Fruit fly (Drosophila melanogaster) whole organism, adult: ENCODE data around the gene mRpS14.
A peak's percentile ranks its signal among the peaks of the same experiment; 100 is the strongest.

ENCODE experiments used
- CG11617 ChIP-seq: fragments of 200-800 bp; sonication (Bioruptor generic); optimal IDR thresholded peaks from 2 replicates; lab custom pipeline; 2017; ENCODE audit warnings: mild to moderate bottlenecking, missing biosample characterization, missing genetic modification reagents, missing genetic modification characterization
- CG12768 ChIP-seq: fragments of 200-800 bp; sonication (Bioruptor generic); optimal IDR thresholded peaks from 2 replicates; lab custom pipeline; 2017; ENCODE audit warnings: missing biosample characterization, missing genetic modification characterization, mild to moderate bottlenecking, moderate library complexity, missing genetic modification reagents
- CG14711 ChIP-seq: fragments of 200-800 bp; sonication (Bioruptor generic); optimal IDR thresholded peaks from 2 replicates; lab custom pipeline; 2018; ENCODE audit warnings: missing biosample characterization, mild to moderate bottlenecking, missing genetic modification characterization, moderate library complexity
- CG1620 ChIP-seq: fragments of 200-800 bp; sonication (Bioruptor generic); optimal IDR thresholded peaks from 2 replicates; lab custom pipeline; 2016; ENCODE audit warnings: missing biosample characterization, missing genetic modification characterization
- CG33017 ChIP-seq: fragments of 200-800 bp; sonication (Bioruptor generic); optimal IDR thresholded peaks from 2 replicates; lab custom pipeline; 2018; ENCODE audit warnings: missing biosample characterization, mild to moderate bottlenecking, missing genetic modification characterization, moderate library complexity
- CG5204 ChIP-seq: fragments of 200-800 bp; sonication (Bioruptor generic); optimal IDR thresholded peaks from 2 replicates; lab custom pipeline; 2016; ENCODE audit warnings: missing biosample characterization, missing genetic modification characterization
- CG7045 ChIP-seq: fragments of 200-800 bp; sonication (Bioruptor generic); optimal IDR thresholded peaks from 2 replicates; lab custom pipeline; 2017; ENCODE audit warnings: missing biosample characterization, mild to moderate bottlenecking, missing genetic modification characterization
- CG7101 ChIP-seq: fragments of 200-800 bp; sonication (Bioruptor generic); optimal IDR thresholded peaks from 2 replicates; lab custom pipeline; 2018; ENCODE audit warnings: missing biosample characterization, mild to moderate bottlenecking, missing genetic modification characterization, moderate library complexity
- Clk ChIP-seq: fragments of 200-800 bp; sonication (Bioruptor generic); optimal IDR thresholded peaks from 2 replicates; lab custom pipeline; 2017; ENCODE audit warnings: missing biosample characterization, missing genetic modification characterization
- Crg-1 ChIP-seq: fragments of 200-800 bp; sonication (Bioruptor generic); optimal IDR thresholded peaks from 2 replicates; lab custom pipeline; 2016; ENCODE audit warnings: missing biosample characterization, missing genetic modification characterization
- Hr96 ChIP-seq: fragments of 200-800 bp; sonication (Bioruptor generic); optimal IDR thresholded peaks from 2 replicates; lab custom pipeline; 2016; ENCODE audit warnings: missing biosample characterization, missing genetic modification characterization
- Mnt ChIP-seq: fragments of 200-800 bp; sonication (Bioruptor generic); optimal IDR thresholded peaks from 2 replicates; lab custom pipeline; 2016; ENCODE audit warnings: missing biosample characterization, mild to moderate bottlenecking, missing genetic modification characterization
- bab1 ChIP-seq: fragments of 200-800 bp; sonication (Bioruptor generic); optimal IDR thresholded peaks from 3 replicates; lab custom pipeline; 2019; ENCODE audit warnings: missing biosample characterization, mild to moderate bottlenecking, missing genetic modification characterization, moderate library complexity
- cic ChIP-seq: fragments of 200-800 bp; sonication (Bioruptor generic); optimal IDR thresholded peaks from 2 replicates; lab custom pipeline; 2017; ENCODE audit warnings: missing biosample characterization, mild to moderate bottlenecking, missing genetic modification characterization, moderate library complexity
- cnc ChIP-seq, 2 experiments: fragments of >200 bp; optimal IDR thresholded peaks; 2 replicates each; lab custom pipeline; 2017
- kay ChIP-seq: fragments of 200-800 bp; sonication (Bioruptor generic); peaks from one replicate; lab custom pipeline; 2016; ENCODE audit warnings: missing biosample characterization, missing genetic modification characterization, borderline replicate concordance
- ovo ChIP-seq: fragments of 200-800 bp; sonication (Bioruptor generic); optimal IDR thresholded peaks from 2 replicates; lab custom pipeline; 2016; ENCODE audit warnings: missing biosample characterization, missing genetic modification characterization
- pad ChIP-seq: fragments of 200-800 bp; sonication (Bioruptor generic); optimal IDR thresholded peaks from 3 replicates; lab custom pipeline; 2017; ENCODE audit warnings: missing biosample characterization, missing genetic modification characterization, mild to moderate bottlenecking, moderate library complexity, missing genetic modification reagents
- tj ChIP-seq: fragments of 200-800 bp; sonication (Bioruptor generic); optimal IDR thresholded peaks from 3 replicates; lab custom pipeline; 2017; ENCODE audit warnings: missing biosample characterization, mild to moderate bottlenecking, missing genetic modification characterization, moderate library complexity
- toe ChIP-seq: fragments of 200-800 bp; sonication (Bioruptor generic); optimal IDR thresholded peaks from 2 replicates; lab custom pipeline; 2016; ENCODE audit warnings: missing biosample characterization, missing genetic modification characterization

The mRpS14 gene

dm6 chrX:19479869-19480326, at the start of gene mRpS14, which contains the start of gene Naa15-16:
Gene mRpS14, minus strand, starts transcription at chrX:19480238.
Gene Naa15-16, plus strand, starts transcription at chrX:19479984.
- no peak for TF ChIP-seq CG5204
- peak; percentile 43 for TF ChIP-seq CG11617 (GFP tag; lab: Kevin White, UChicago)
- TF ChIP-seq cic (GFP tag; lab: Kevin White, UChicago) = peak; percentile 56
- TF ChIP-seq kay (GFP tag; lab: Kevin White, UChicago) = no peak
- TF ChIP-seq tj (GFP tag; lab: Kevin White, UChicago) = peak; percentile 71
- TF ChIP-seq Mnt (GFP tag; lab: Kevin White, UChicago) = peak; percentile 100
- peak; percentile 79 to 97 for TF ChIP-seq cnc (optimal IDR thresholded peaks at IDR 0.05; lab: Kevin White, UChicago)

DNA sequence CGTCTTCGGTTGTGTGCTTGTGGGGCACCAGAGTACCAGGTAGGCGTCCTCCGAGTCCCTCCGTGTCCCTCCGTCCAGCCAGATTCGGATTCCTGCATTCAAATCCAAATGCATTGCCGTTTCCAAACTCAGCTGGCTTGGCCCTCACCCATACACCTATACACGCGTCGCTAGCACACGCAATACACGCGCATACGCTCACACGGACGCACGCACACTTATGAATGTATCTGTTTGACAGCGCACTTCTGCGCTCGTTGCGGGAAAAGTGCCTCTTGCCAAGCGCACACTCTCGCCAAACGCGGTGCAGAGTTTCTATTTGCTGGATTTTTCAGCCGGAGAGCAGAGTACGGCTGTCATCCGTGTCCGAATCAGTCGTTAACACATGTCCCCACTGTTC, 42.6 kb upstream of the mRpS14 start:
- TF ChIP-seq Mnt (GFP tag; lab: Kevin White, UChicago) = peak; percentile 36
- TF ChIP-seq cnc (optimal IDR thresholded peaks at IDR 0.05; lab: Kevin White, UChicago) = no peak

dm6 chrX:19521753-19522383, 41.8 kb upstream of the mRpS14 start, which contains the start of the genes Idh3a and CoRest:
Gene Idh3a, minus strand, starts transcription at chrX:19521810.
Gene CoRest, plus strand, starts transcription at chrX:19521929.
- TF ChIP-seq CG5204 (no peak), kay (GFP tag; lab: Kevin White, UChicago) (no peak), tj (GFP tag; lab: Kevin White, UChicago) (peak; percentile 9), cnc (optimal IDR thresholded peaks at IDR 0.05; lab: Kevin White, UChicago) (no peak), CG7045 (no peak), cic (GFP tag; lab: Kevin White, UChicago) (no peak), Mnt (GFP tag; lab: Kevin White, UChicago) (peak; percentile 18), Crg-1 (GFP tag; lab: Kevin White, UChicago) (no peak), CG14711 (tag; lab: Kevin White, UChicago) (no peak), CG11617 (GFP tag; lab: Kevin White, UChicago) (peak; percentile 6), ovo (GFP tag; lab: Kevin White, UChicago) (no peak), Clk (GFP tag; lab: Kevin White, UChicago) (no peak), bab1 (GFP tag; lab: Kevin White, UChicago) (peak; percentile 18), Hr96 (GFP tag; lab: Kevin White, UChicago) (peak; percentile 52), CG7101 (tag; lab: Kevin White, UChicago) (no peak), CG12768 (no peak), pad (GFP tag; lab: Kevin White, UChicago) (peak; percentile 24), CG1620 (no peak), CG33017 (tag; lab: Kevin White, UChicago) (no peak), toe (peak; percentile 73)

DNA sequence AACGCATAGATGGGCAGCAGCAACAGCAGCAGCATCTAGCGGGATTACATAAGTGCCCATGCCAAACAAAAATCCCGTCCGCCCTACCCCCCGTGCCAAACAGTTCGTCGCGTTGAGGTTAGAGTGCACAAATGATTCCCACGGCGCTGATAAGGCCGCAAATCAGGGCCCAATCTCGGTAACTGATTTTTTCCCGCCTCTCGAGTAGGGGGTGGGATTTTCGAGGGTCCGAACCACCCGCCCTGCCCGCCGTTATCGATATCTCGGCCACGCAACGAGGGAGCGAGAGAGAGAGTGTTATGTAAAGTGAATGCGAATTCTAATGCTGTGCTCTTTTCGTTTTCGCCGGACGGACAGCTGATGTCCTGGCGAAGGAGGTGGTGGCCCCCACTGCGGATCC, 40.9 kb upstream of the mRpS14 start:
- TF ChIP-seq Clk (GFP tag; lab: Kevin White, UChicago) = no peak
- no peak for TF ChIP-seq cnc (optimal IDR thresholded peaks at IDR 0.05; lab: Kevin White, UChicago)
- no peak for TF ChIP-seq CG5204
- TF ChIP-seq CG14711 (tag; lab: Kevin White, UChicago) = no peak
- TF ChIP-seq cic (GFP tag; lab: Kevin White, UChicago) = peak; percentile 16
- no peak for TF ChIP-seq ovo (GFP tag; lab: Kevin White, UChicago)
- TF ChIP-seq CG12768 = no peak
- TF ChIP-seq Mnt (GFP tag; lab: Kevin White, UChicago) = peak; percentile 39
- TF ChIP-seq tj (GFP tag; lab: Kevin White, UChicago) = no peak
- TF ChIP-seq CG1620 = no peak
- no peak for TF ChIP-seq bab1 (GFP tag; lab: Kevin White, UChicago)
- TF ChIP-seq Crg-1 (GFP tag; lab: Kevin White, UChicago) = peak; percentile 3
- no peak for TF ChIP-seq CG11617 (GFP tag; lab: Kevin White, UChicago)
- no peak for TF ChIP-seq toe
- TF ChIP-seq kay (GFP tag; lab: Kevin White, UChicago) = no peak

DNA sequence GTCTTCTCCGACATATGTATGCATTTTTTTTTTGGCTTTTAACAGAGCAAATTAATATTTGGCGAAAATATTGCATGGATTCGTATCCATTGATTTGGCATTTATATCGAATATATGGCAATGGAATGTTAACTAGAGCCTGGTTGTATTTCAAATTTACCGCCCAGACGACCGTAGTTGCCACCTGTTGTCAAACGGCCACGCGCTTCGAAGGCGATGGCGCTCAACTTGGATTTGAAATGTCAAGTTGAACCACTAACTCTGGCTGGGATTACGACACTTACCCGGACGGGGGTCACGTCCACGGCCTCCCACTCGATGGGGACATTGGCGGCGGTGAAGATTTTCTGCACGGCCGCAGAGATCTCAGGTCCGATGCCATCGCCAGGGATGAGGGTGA, 40.3 kb upstream of the mRpS14 start:
- TF ChIP-seq cnc (optimal IDR thresholded peaks at IDR 0.05; lab: Kevin White, UChicago) (no peak), tj (GFP tag; lab: Kevin White, UChicago) (no peak), kay (GFP tag; lab: Kevin White, UChicago) (no peak), CG7045 (no peak), CG5204 (no peak), Hr96 (GFP tag; lab: Kevin White, UChicago) (no peak), toe (no peak), CG14711 (tag; lab: Kevin White, UChicago) (no peak), CG11617 (GFP tag; lab: Kevin White, UChicago) (no peak)

- TF ChIP-seq CG14711 (tag; lab: Kevin White, UChicago) = no peak
- TF ChIP-seq pad (GFP tag; lab: Kevin White, UChicago) = peak; percentile 77
Measured at dm6 chrX:19510204-19510603, 30.2 kb upstream of the mRpS14 start.
